Fruit fly (Drosophila melanogaster) whole organism, embryonic: ENCODE measurements around the gene CG18428.

ENCODE experiments used
- Atf-2 ChIP-seq: fragments of 200-800 bp; sonication (Bioruptor generic); optimal IDR thresholded peaks from 2 replicates; lab custom pipeline; 2016; ENCODE audit warnings: missing biosample characterization, missing genetic modification characterization
- B-H1 ChIP-seq: fragments of 200-800 bp; sonication (Bioruptor generic); IDR thresholded peaks from 3 replicates; pipeline ENCODE4 v1.3.6; 2022; ENCODE audit warnings: missing biosample characterization, missing genetic modification characterization
- CG10274 ChIP-seq: fragments of 200-800 bp; sonication (Bioruptor generic); optimal IDR thresholded peaks from 3 replicates; lab custom pipeline; 2017; ENCODE audit warnings: missing biosample characterization, mild to moderate bottlenecking, missing genetic modification characterization
- CG10366 ChIP-seq: fragments of 200-800 bp; sonication (Bioruptor generic); IDR thresholded peaks from 2 replicates; pipeline ENCODE4 v1.3.6; 2022; ENCODE audit warnings: missing biosample characterization, missing genetic modification characterization
- CG10543 ChIP-seq: fragments of 200-800 bp; sonication (Bioruptor generic); optimal IDR thresholded peaks from 3 replicates; lab custom pipeline; 2017; ENCODE audit warnings: missing biosample characterization, mild to moderate bottlenecking, missing genetic modification characterization, moderate library complexity
- CG10565 ChIP-seq: fragments of 200-800 bp; sonication (Bioruptor generic); optimal IDR thresholded peaks from 3 replicates; lab custom pipeline; 2016; ENCODE audit warnings: missing biosample characterization, mild to moderate bottlenecking, missing genetic modification characterization
- CG10959 ChIP-seq: fragments of 200-800 bp; sonication (Bioruptor generic); IDR thresholded peaks from 2 replicates; pipeline ENCODE4 v1.3.6; 2022; ENCODE audit warnings: missing biosample characterization, missing genetic modification characterization
- CG12219 ChIP-seq: fragments of 200-800 bp; sonication (Bioruptor generic); optimal IDR thresholded peaks from 3 replicates; lab custom pipeline; 2018; ENCODE audit warnings: missing biosample characterization, mild to moderate bottlenecking, missing genetic modification characterization
- CG15601 ChIP-seq: fragments of 200-800 bp; sonication (Bioruptor generic); optimal IDR thresholded peaks from 3 replicates; lab custom pipeline; 2019; ENCODE audit warnings: missing biosample characterization, mild to moderate bottlenecking, missing genetic modification characterization, moderate library complexity
- CG1603 ChIP-seq: fragments of 200-800 bp; sonication (Bioruptor generic); optimal IDR thresholded peaks from 2 replicates; lab custom pipeline; 2019; ENCODE audit warnings: missing biosample characterization, mild to moderate bottlenecking, missing genetic modification characterization, moderate library complexity
- CG17568 ChIP-seq: fragments of 200-800 bp; sonication (Bioruptor generic); optimal IDR thresholded peaks from 2 replicates; lab custom pipeline; 2018; ENCODE audit warnings: missing biosample characterization, mild to moderate bottlenecking, missing genetic modification characterization, moderate library complexity
- CG18599 ChIP-seq: fragments of 200-800 bp; sonication (Bioruptor generic); optimal IDR thresholded peaks from 3 replicates; lab custom pipeline; 2017; ENCODE audit warnings: missing biosample characterization, missing genetic modification characterization, mild to moderate bottlenecking, moderate library complexity, missing genetic modification reagents
- CG2202 ChIP-seq: fragments of 200-800 bp; sonication (Bioruptor generic); optimal IDR thresholded peaks from 2 replicates; lab custom pipeline; 2018; ENCODE audit warnings: missing biosample characterization, mild to moderate bottlenecking, missing genetic modification characterization
- CG31224 ChIP-seq: fragments of 200-800 bp; sonication (Bioruptor generic); IDR thresholded peaks from 2 replicates; pipeline ENCODE4 v1.3.6; 2022; ENCODE audit warnings: missing biosample characterization, missing genetic modification characterization
- CG31441 ChIP-seq: fragments of 200-800 bp; sonication (Bioruptor generic); IDR thresholded peaks from 2 replicates; pipeline ENCODE4 v1.3.6; 2022; ENCODE audit warnings: missing biosample characterization, missing genetic modification characterization
- CG34376 ChIP-seq: fragments of 200-800 bp; sonication (Bioruptor generic); optimal IDR thresholded peaks from 2 replicates; lab custom pipeline; 2018; ENCODE audit warnings: missing biosample characterization, mild to moderate bottlenecking, missing genetic modification characterization
- CG42726 ChIP-seq: fragments of 200-800 bp; sonication (Bioruptor generic); IDR thresholded peaks from 2 replicates; pipeline ENCODE4 v1.3.6; 2022; ENCODE audit warnings: missing biosample characterization, missing genetic modification characterization; ENCODE audit not compliant: partially characterized antibody
- CG6654 ChIP-seq: fragments of 200-800 bp; sonication (Bioruptor generic); optimal IDR thresholded peaks from 2 replicates; lab custom pipeline; 2017; ENCODE audit warnings: missing biosample characterization, mild to moderate bottlenecking, missing genetic modification characterization
- CG6689 ChIP-seq: fragments of 200-800 bp; sonication (Bioruptor generic); IDR thresholded peaks from 2 replicates; pipeline ENCODE4 v1.3.6; 2022; ENCODE audit warnings: missing biosample characterization, missing genetic modification characterization
- CG7372 ChIP-seq: fragments of 200-800 bp; sonication (Bioruptor generic); IDR thresholded peaks from 2 replicates; pipeline ENCODE4 v1.3.6; 2022; ENCODE audit warnings: missing biosample characterization, missing genetic modification characterization
- Deaf1 ChIP-seq: fragments of 200-800 bp; optimal IDR thresholded peaks from 3 replicates; lab custom pipeline; 2019; ENCODE audit warnings: missing biosample characterization, mild to moderate bottlenecking, missing genetic modification characterization, moderate library complexity
- Drgx ChIP-seq: fragments of 200-800 bp; sonication (Bioruptor generic); IDR thresholded peaks from 2 replicates; pipeline ENCODE4 v1.3.6; 2022; ENCODE audit warnings: missing biosample characterization, missing genetic modification characterization
- HHEX ChIP-seq: fragments of 200-800 bp; sonication (Bioruptor generic); optimal IDR thresholded peaks from 3 replicates; lab custom pipeline; 2017; ENCODE audit warnings: missing biosample characterization, mild to moderate bottlenecking, missing genetic modification characterization, missing genetic modification reagents
- Med ChIP-seq: fragments of 200-800 bp; sonication (Bioruptor generic); peaks from one replicate; lab custom pipeline; 2016; ENCODE audit warnings: missing biosample characterization, missing genetic modification characterization, mild to moderate bottlenecking, inconsistent platforms, moderate library complexity
- Nf-YC ChIP-seq: fragments of 200-800 bp; optimal IDR thresholded peaks from 3 replicates; lab custom pipeline; 2019; ENCODE audit warnings: missing biosample characterization, mild to moderate bottlenecking, missing genetic modification characterization, moderate library complexity
- Pdp1 ChIP-seq, 2 experiments: fragments of 200-800 bp; sonication (Bioruptor generic); optimal IDR thresholded peaks; 3 replicates each; lab custom pipeline; 2016; ENCODE audit warnings: missing biosample characterization in 2 of 2, missing genetic modification characterization in 2 of 2, mild to moderate bottlenecking in 1 of 2, moderate library complexity in 1 of 2
- abd-A ChIP-seq: fragments of 200-800 bp; sonication (Bioruptor generic); optimal IDR thresholded peaks from 3 replicates; lab custom pipeline; 2019; ENCODE audit warnings: missing biosample characterization, mild to moderate bottlenecking, missing genetic modification characterization, moderate library complexity
- ato ChIP-seq: fragments of 200-800 bp; sonication (Bioruptor generic); IDR thresholded peaks from 2 replicates; pipeline ENCODE4 v1.3.6; 2022; ENCODE audit warnings: missing biosample characterization, missing genetic modification characterization; ENCODE audit not compliant: partially characterized antibody
- bowl ChIP-seq: fragments of 200-800 bp; sonication (Bioruptor generic); IDR thresholded peaks from 2 replicates; pipeline ENCODE4 v1.3.6; 2022; ENCODE audit warnings: missing biosample characterization, missing genetic modification characterization
- btn ChIP-seq: fragments of 200-800 bp; sonication (Bioruptor generic); optimal IDR thresholded peaks from 2 replicates; lab custom pipeline; 2016; ENCODE audit warnings: missing biosample characterization, missing genetic modification characterization
- cad ChIP-seq: fragments of >200 bp; optimal IDR thresholded peaks from 2 replicates; lab custom pipeline; 2017; ENCODE audit warnings: missing biosample characterization, missing genetic modification characterization
- chinmo ChIP-seq: fragments of 200-800 bp; sonication (Bioruptor generic); IDR thresholded peaks from 4 replicates; pipeline ENCODE4 v1.3.6; 2022; ENCODE audit warnings: missing biosample characterization, missing genetic modification characterization; ENCODE audit not compliant: partially characterized antibody
- exex ChIP-seq: fragments of 200-800 bp; sonication (Bioruptor generic); optimal IDR thresholded peaks from 4 replicates; lab custom pipeline; 2018; ENCODE audit warnings: missing biosample characterization, mild to moderate bottlenecking, missing genetic modification characterization, moderate library complexity
- fd96Cb ChIP-seq: fragments of 200-800 bp; sonication (Bioruptor generic); optimal IDR thresholded peaks from 2 replicates; lab custom pipeline; 2018; ENCODE audit warnings: missing biosample characterization, mild to moderate bottlenecking, missing genetic modification characterization, moderate library complexity
- gro ChIP-seq: fragments of 200-800 bp; sonication (Bioruptor generic); optimal IDR thresholded peaks from 2 replicates; lab custom pipeline; 2016; ENCODE audit warnings: missing biosample characterization, missing genetic modification characterization
- jigr1 ChIP-seq: fragments of 200-800 bp; sonication (Bioruptor generic); IDR thresholded peaks from 3 replicates; pipeline ENCODE4 v1.3.6; 2022; ENCODE audit warnings: missing biosample characterization, missing genetic modification characterization
- kni ChIP-seq: fragments of 200-800 bp; sonication (Bioruptor generic); optimal IDR thresholded peaks from 3 replicates; lab custom pipeline; 2017; ENCODE audit warnings: mild to moderate bottlenecking, missing biosample characterization, missing genetic modification reagents, missing genetic modification characterization
- lilli ChIP-seq: fragments of 200-800 bp; sonication (Bioruptor generic); optimal IDR thresholded peaks from 3 replicates; lab custom pipeline; 2016; ENCODE audit warnings: missing biosample characterization, missing genetic modification characterization
- mirr ChIP-seq: fragments of 200-800 bp; sonication (Bioruptor generic); optimal IDR thresholded peaks from 3 replicates; lab custom pipeline; 2018; ENCODE audit warnings: missing biosample characterization, mild to moderate bottlenecking, missing genetic modification characterization
- nom ChIP-seq: fragments of 200-800 bp; sonication (Bioruptor generic); optimal IDR thresholded peaks from 2 replicates; lab custom pipeline; 2017; ENCODE audit warnings: missing biosample characterization, missing genetic modification characterization, mild to moderate bottlenecking, moderate library complexity, missing genetic modification reagents
- pho ChIP-seq: fragments of 200-800 bp; sonication (Bioruptor generic); optimal IDR thresholded peaks from 2 replicates; lab custom pipeline; 2016; ENCODE audit warnings: missing biosample characterization, missing genetic modification characterization
- row ChIP-seq: fragments of 200-800 bp; sonication (Bioruptor generic); IDR thresholded peaks from 3 replicates; pipeline ENCODE4 v1.3.6; 2022; ENCODE audit warnings: missing biosample characterization, missing genetic modification characterization
- slp2 ChIP-seq: fragments of 200-800 bp; sonication (Bioruptor generic); optimal IDR thresholded peaks from 2 replicates; lab custom pipeline; 2016; ENCODE audit warnings: missing biosample characterization, missing genetic modification characterization
- sug ChIP-seq: fragments of 200-800 bp; optimal IDR thresholded peaks from 2 replicates; lab custom pipeline; 2019; ENCODE audit warnings: missing biosample characterization, mild to moderate bottlenecking, missing genetic modification characterization, moderate library complexity
- vvl ChIP-seq: fragments of 200-800 bp; sonication (Bioruptor generic); IDR thresholded peaks from 2 replicates; pipeline ENCODE4 v1.3.6; 2022; ENCODE audit warnings: missing biosample characterization, missing genetic modification characterization
- zen2 ChIP-seq: fragments of 200-800 bp; sonication (Bioruptor generic); IDR thresholded peaks from 3 replicates; pipeline ENCODE4 v1.3.6; 2022; ENCODE audit warnings: missing biosample characterization, missing genetic modification characterization; ENCODE audit not compliant: partially characterized antibody

The CG18428 gene

dm6 chr3R:24116180-24116579 is 7.0 kb downstream of the CG18428 start, which contains the start of gene CG13607:
CG13607 (minus strand) TSS chr3R:24116322.
- no peak for TF ChIP-seq row
- no peak for TF ChIP-seq abd-A (tag; lab: Kevin White, UChicago)
- TF ChIP-seq CG10366 (GFP tag; lab: Robert Waterston, UW) = no peak
- TF ChIP-seq cad (GFP tag; lab: Kevin White, UChicago) = no peak
- peak; percentile 33 for TF ChIP-seq sug
- TF ChIP-seq Med (GFP tag; lab: Kevin White, UChicago) = peak; percentile 20
- no peak for TF ChIP-seq Nf-YC (tag; lab: Kevin White, UChicago)
- no peak for TF ChIP-seq btn (GFP tag; lab: Kevin White, UChicago)
- TF ChIP-seq exex = peak; percentile 93
- no peak for TF ChIP-seq pho (GFP tag; lab: Kevin White, UChicago)
- peak; percentile 21 for TF ChIP-seq nom (GFP tag; lab: Kevin White, UChicago)
- TF ChIP-seq mirr (GFP tag; lab: Kevin White, UChicago) = peak; percentile 33
- no peak for TF ChIP-seq CG6689 (GFP tag; lab: Robert Waterston, UW)
- TF ChIP-seq CG15601 (tag; lab: Kevin White, UChicago) = no peak
- TF ChIP-seq jigr1 = no peak
- no peak for TF ChIP-seq HHEX (GFP tag; lab: Kevin White, UChicago)
- no peak for TF ChIP-seq Atf-2
- TF ChIP-seq bowl = no peak
- no peak for TF ChIP-seq CG31224
- TF ChIP-seq CG10274 = no peak
- TF ChIP-seq ato (GFP tag; lab: Robert Waterston, UW) = no peak
- no peak for TF ChIP-seq CG7372 (GFP tag; lab: Robert Waterston, UW)

DNA sequence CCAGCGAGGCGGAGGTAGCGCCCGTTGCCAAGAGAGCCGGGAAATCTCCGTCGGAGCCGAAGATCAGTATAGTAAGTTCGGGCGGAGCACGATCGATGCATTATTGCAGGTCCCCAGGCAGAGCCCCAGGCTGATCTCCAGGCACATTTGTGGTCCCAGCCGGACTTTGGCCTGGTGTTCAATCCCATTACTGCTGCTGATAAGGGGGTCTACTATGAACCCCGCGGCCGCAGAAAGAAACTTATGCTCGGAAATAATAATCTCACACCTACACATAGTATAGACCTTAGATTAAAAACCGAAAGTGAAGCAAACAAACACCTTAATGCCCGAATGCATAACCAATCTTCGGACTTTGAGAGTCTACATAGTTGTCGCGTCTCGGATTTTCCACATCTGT is 7.8 kb downstream of the CG18428 start:
- TF ChIP-seq CG34376 (GFP tag; lab: Kevin White, UChicago) (peak; percentile 62), CG2202 (tag; lab: Kevin White, UChicago) (no peak), gro (GFP tag; lab: Kevin White, UChicago) (no peak), lilli (GFP tag; lab: Kevin White, UChicago) (no peak), CG10543 (GFP tag; lab: Kevin White, UChicago) (no peak), CG12219 (GFP tag; lab: Kevin White, UChicago) (no peak), Pdp1 (GFP tag; optimal IDR thresholded peaks at IDR 0.05; lab: Kevin White, UChicago) (peak in 1 of 2 experiments; percentile 48), sug (peak; percentile 71), vvl (GFP tag; lab: Robert Waterston, UW) (no peak), chinmo (peak; percentile 74; the same call in 1 of the 4 replicates), fd96Cb (tag; lab: Kevin White, UChicago) (no peak), CG6654 (no peak), kni (GFP tag; lab: Kevin White, UChicago) (no peak), nom (GFP tag; lab: Kevin White, UChicago) (peak; percentile 88), Deaf1 (tag; lab: Kevin White, UChicago) (peak; percentile 71), slp2 (GFP tag; lab: Kevin White, UChicago) (no peak), exex (peak; percentile 21), Drgx (peak; percentile 42; the same call in 1 of the 2 replicates), zen2 (GFP tag; lab: Robert Waterston, UW) (no peak), CG10959 (GFP tag; lab: Robert Waterston, UW) (no peak), CG10565 (GFP tag; lab: Kevin White, UChicago) (no peak), CG42726 (GFP tag; lab: Robert Waterston, UW) (no peak), CG18599 (GFP tag; lab: Kevin White, UChicago) (no peak), CG17568 (GFP tag; lab: Kevin White, UChicago) (no peak), CG1603 (tag; lab: Kevin White, UChicago) (no peak), B-H1 (GFP tag; lab: Robert Waterston, UW) (no peak), CG31441 (GFP tag; lab: Robert Waterston, UW) (no peak)
